Worm (Caenorhabditis elegans) whole organism, L1 larva: ENCODE results near the gene F46C5.9.
A peak's percentile ranks its signal among the peaks of the same experiment; 100 is the strongest.

Experiments
- C04F5.9 ChIP-seq: sonication (generic microtip); optimal IDR thresholded peaks from 2 replicates; lab custom pipeline; 2016; ENCODE audit warnings: missing genetic modification characterization, missing compliant biosample characterization
- C16A3.4 ChIP-seq: fragments of 150-350 bp; optimal IDR thresholded peaks from 2 replicates; lab custom pipeline; 2014; ENCODE audit warnings: missing biosample characterization, missing genetic modification characterization
- C34B4.2 ChIP-seq: sonication (generic microtip); optimal IDR thresholded peaks from 2 replicates; lab custom pipeline; 2017; ENCODE audit warnings: mild to moderate bottlenecking, missing genetic modification characterization, missing compliant biosample characterization
- F16B12.6 ChIP-seq: fragments of 150-350 bp; optimal IDR thresholded peaks from 2 replicates; lab custom pipeline; 2014; ENCODE audit warnings: missing biosample characterization, missing genetic modification characterization
- aha-1 ChIP-seq: fragments of 150-350 bp; optimal IDR thresholded peaks from 2 replicates; lab custom pipeline; 2014; ENCODE audit warnings: missing biosample characterization, missing genetic modification characterization
- ceh-90 ChIP-seq: sonication (generic microtip); optimal IDR thresholded peaks from 2 replicates; lab custom pipeline; 2016; ENCODE audit warnings: missing genetic modification characterization, missing compliant biosample characterization
- efl-1 ChIP-seq, 4 experiments: fragments of 150-350 bp; optimal IDR thresholded peaks in 3 of 4; peaks in 1 of 4; 1 replicate in 1 of 4; 2 replicates in 3 of 4; lab custom pipeline; 2014; ENCODE audit warnings: missing biosample characterization in 2 of 4, missing genetic modification characterization in 2 of 4, missing genetic modification reagents in 2 of 4
- efl-3 ChIP-seq: fragments of 200-800 bp; sonication (Bioruptor generic); optimal IDR thresholded peaks from 2 replicates; lab custom pipeline; 2018; ENCODE audit warnings: mild to moderate bottlenecking, missing genetic modification characterization, missing compliant biosample characterization
- egl-13 ChIP-seq: sonication (generic microtip); optimal IDR thresholded peaks from 2 replicates; lab custom pipeline; 2016; ENCODE audit warnings: missing genotype, missing genetic modification reagents, missing genetic modification characterization, missing compliant biosample characterization
- elt-3 ChIP-seq, 6 experiments: fragments of 150-350 bp in 1 of 6; sonication (generic microtip); optimal IDR thresholded peaks; 2 replicates each; lab custom pipeline; 2017 to 2018; ENCODE audit warnings: missing biosample characterization in 6 of 6, missing genetic modification characterization in 6 of 6, inconsistent platforms in 1 of 6
- ets-5 ChIP-seq: fragments of 200-800 bp; sonication (Bioruptor generic); IDR thresholded peaks from 2 replicates; pipeline ENCODE4 v1.3.6; 2022; ENCODE audit warnings: missing genetic modification characterization, missing compliant biosample characterization
- fkh-10 ChIP-seq: sonication (generic microtip); optimal IDR thresholded peaks from 2 replicates; lab custom pipeline; 2017; ENCODE audit warnings: missing biosample characterization, missing genetic modification reagents, missing genetic modification characterization
- fkh-8 ChIP-seq: sonication (generic microtip); optimal IDR thresholded peaks from 2 replicates; lab custom pipeline; 2016; ENCODE audit warnings: mild to moderate bottlenecking, missing genetic modification characterization, missing compliant biosample characterization
- fos-1 ChIP-seq: fragments of 150-350 bp; optimal IDR thresholded peaks from 2 replicates; lab custom pipeline; 2014; ENCODE audit warnings: missing biosample characterization, missing genetic modification characterization
- grh-1 ChIP-seq: fragments of 200-800 bp; sonication (Bioruptor generic); IDR thresholded peaks from 2 replicates; pipeline ENCODE4 v1.3.6; 2022; ENCODE audit warnings: missing genetic modification reagents, missing genetic modification characterization, missing compliant biosample characterization
- irx-1 ChIP-seq: sonication (generic microtip); optimal IDR thresholded peaks from 2 replicates; lab custom pipeline; 2016; ENCODE audit warnings: missing genetic modification characterization, missing compliant biosample characterization
- lin-13 ChIP-seq: fragments of 150-350 bp; optimal IDR thresholded peaks from 2 replicates; lab custom pipeline; 2014; ENCODE audit warnings: missing biosample characterization, missing genetic modification reagents, missing genetic modification characterization
- lin-14 ChIP-seq: fragments of 200-800 bp; sonication (Bioruptor generic); optimal IDR thresholded peaks from 2 replicates; lab custom pipeline; 2018; ENCODE audit warnings: mild to moderate bottlenecking, missing genetic modification characterization, moderate library complexity, missing compliant biosample characterization
- lin-35 ChIP-seq, 2 experiments: fragments of 150-350 bp; optimal IDR thresholded peaks; 2 replicates each; lab custom pipeline; 2014; ENCODE audit warnings: missing biosample characterization in 2 of 2, missing genetic modification characterization in 2 of 2, missing genetic modification reagents in 2 of 2
- lir-3 ChIP-seq: sonication (generic microtip); optimal IDR thresholded peaks from 2 replicates; lab custom pipeline; 2016; ENCODE audit warnings: mild to moderate bottlenecking, missing genetic modification characterization, moderate library complexity, missing compliant biosample characterization; ENCODE audit not compliant: poor library complexity
- lsy-2 ChIP-seq, 2 experiments: fragments of 150-350 bp; optimal IDR thresholded peaks; 2 replicates each; lab custom pipeline; 2014; ENCODE audit warnings: missing biosample characterization in 2 of 2, missing genetic modification characterization in 2 of 2
- mab-9 ChIP-seq: fragments of 200-800 bp; sonication (Bioruptor generic); IDR thresholded peaks from 2 replicates; pipeline ENCODE4 v1.3.6; 2022; ENCODE audit warnings: missing genetic modification reagents, missing genetic modification characterization, missing compliant biosample characterization
- mef-2 ChIP-seq: fragments of 150-350 bp; optimal IDR thresholded peaks from 2 replicates; lab custom pipeline; 2014; ENCODE audit warnings: missing biosample characterization, missing genetic modification characterization
- mep-1 ChIP-seq: fragments of 150-350 bp; optimal IDR thresholded peaks from 2 replicates; lab custom pipeline; 2014; ENCODE audit warnings: missing biosample characterization, missing genetic modification characterization
- nhr-11 ChIP-seq: fragments of 150-350 bp; optimal IDR thresholded peaks from 2 replicates; lab custom pipeline; 2014; ENCODE audit warnings: missing biosample characterization, missing genetic modification characterization
- nhr-19 ChIP-seq: fragments of 200-800 bp; sonication (Bioruptor generic); conservative IDR thresholded peaks from 2 replicates; pipeline ENCODE4 v1.3.6; 2022; ENCODE audit warnings: missing genetic modification characterization, missing compliant biosample characterization
- nhr-28 ChIP-seq: fragments of 150-350 bp; optimal IDR thresholded peaks from 2 replicates; lab custom pipeline; 2014; ENCODE audit warnings: missing biosample characterization, missing genetic modification characterization
- nhr-76 ChIP-seq: sonication (generic microtip); optimal IDR thresholded peaks from 2 replicates; lab custom pipeline; 2017; ENCODE audit warnings: missing biosample characterization, missing genetic modification characterization
- pag-3 ChIP-seq: sonication (generic microtip); optimal IDR thresholded peaks from 2 replicates; lab custom pipeline; 2017; ENCODE audit warnings: missing genetic modification characterization, mild to moderate bottlenecking, missing compliant biosample characterization, antibody characterized with exemption, borderline replicate concordance; ENCODE audit not compliant: insufficient read depth
- pqm-1 ChIP-seq: sonication (generic microtip); optimal IDR thresholded peaks from 3 replicates; lab custom pipeline; 2017; ENCODE audit warnings: missing biosample characterization, missing genetic modification characterization
- skn-1 ChIP-seq: fragments of 150-350 bp; optimal IDR thresholded peaks from 2 replicates; lab custom pipeline; 2014; ENCODE audit warnings: missing biosample characterization, missing genetic modification characterization
- snpc-4 ChIP-seq: fragments of 150-350 bp; optimal IDR thresholded peaks from 2 replicates; lab custom pipeline; 2014; ENCODE audit warnings: missing biosample characterization, missing genetic modification characterization
- sptf-1 ChIP-seq: fragments of 150-350 bp; optimal IDR thresholded peaks from 2 replicates; lab custom pipeline; 2014; ENCODE audit warnings: missing biosample characterization, missing genetic modification characterization
- sup-37 ChIP-seq: fragments of 200-800 bp; sonication (Bioruptor generic); optimal IDR thresholded peaks from 2 replicates; lab custom pipeline; 2018; ENCODE audit warnings: mild to moderate bottlenecking, missing genetic modification characterization, missing compliant biosample characterization
- tbx-2 ChIP-seq: sonication (generic microtip); optimal IDR thresholded peaks from 2 replicates; lab custom pipeline; 2016; ENCODE audit warnings: missing genetic modification characterization, missing compliant biosample characterization
- unc-130 ChIP-seq: fragments of 150-350 bp; optimal IDR thresholded peaks from 2 replicates; lab custom pipeline; 2017; ENCODE audit warnings: missing biosample characterization, missing genetic modification characterization, inconsistent platforms
- vab-15 ChIP-seq: sonication (generic microtip); optimal IDR thresholded peaks from 2 replicates; lab custom pipeline; 2017; ENCODE audit warnings: missing genotype, mild to moderate bottlenecking, missing genetic modification characterization, missing compliant biosample characterization

The F46C5.9 gene

ce11 chrII:8811825-8812224 lies 1.3 kb upstream of the F46C5.9 start:
- peak; percentile 9 for TF ChIP-seq lin-13 (GFP tag; lab: Kevin White, UChicago)
- 0 out of 2 replicates have a peak, but pooled peaks have one; percentile 35 for TF ChIP-seq nhr-19
- TF ChIP-seq mef-2 (tag; lab: Kevin White, UChicago) = no peak
- no peak for TF ChIP-seq lir-3
- TF ChIP-seq elt-3 (tag; optimal IDR thresholded peaks at IDR 0.05; lab: Kevin White, UChicago) = peak in 1 of 6 experiments; percentile 42
- no peak for TF ChIP-seq snpc-4 (tag; lab: Kevin White, UChicago)

- TF ChIP-seq C16A3.4 (tag; lab: Kevin White, UChicago) (no peak), efl-1 (optimal IDR thresholded peaks at IDR 0.05; lab: Kevin White, UChicago) (no peak), efl-1 (GFP tag; optimal IDR thresholded peaks at IDR 0.05 in 1 of 2; lab: Kevin White, UChicago) (no peak), efl-3 (no peak), nhr-19 (no peak), mab-9 (GFP tag; lab: Robert Waterston, UW) (no peak), lin-14 (GFP tag; lab: Kevin White, UChicago) (no peak), ets-5 (no peak), lin-35 (GFP tag; optimal IDR thresholded peaks at IDR 0.05; lab: Kevin White, UChicago) (no peak), nhr-76 (tag; lab: Kevin White, UChicago) (no peak), skn-1 (tag; lab: Kevin White, UChicago) (no peak), F16B12.6 (tag; lab: Kevin White, UChicago) (no peak), tbx-2 (tag; lab: Kevin White, UChicago) (no peak), egl-13 (tag; lab: Kevin White, UChicago) (no peak), aha-1 (tag; lab: Kevin White, UChicago) (no peak), sptf-1 (tag; lab: Kevin White, UChicago) (no peak), vab-15 (tag; lab: Kevin White, UChicago) (no peak), grh-1 (GFP tag; lab: Robert Waterston, UW) (no peak)
Observed at ce11 chrII:8808482-8808881, 2.0 kb downstream of the F46C5.9 start, which contains the start of gene F07H5.10. F07H5.10 (minus strand) TSS chrII:8808582.

DNA sequence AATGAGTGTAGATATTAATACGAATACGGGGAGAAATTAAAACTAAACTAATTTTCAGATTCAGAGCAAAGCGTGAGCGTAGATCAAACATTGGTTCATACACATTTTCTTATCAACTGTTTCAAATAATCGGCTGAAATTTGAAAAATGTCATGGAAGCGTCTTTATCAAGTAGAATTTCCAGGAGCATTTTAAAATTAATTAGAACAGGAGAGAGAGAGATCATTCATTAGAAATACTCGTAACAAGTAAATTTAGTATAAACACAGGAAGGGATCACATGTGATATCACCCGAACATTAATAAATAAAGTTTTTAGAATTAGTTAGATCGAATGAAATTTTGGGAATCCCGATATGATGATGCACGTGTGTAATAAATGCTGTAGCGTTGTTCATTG lies 3.6 kb downstream of the F46C5.9 start, which contains the start of gene pho-13:
Gene pho-13 (minus strand): TSS at position 101 of the 400 bp plus-strand sequence.
- TF ChIP-seq lin-13 (GFP tag; lab: Kevin White, UChicago) (no peak), lsy-2 (tag; optimal IDR thresholded peaks at IDR 0.05; lab: Kevin White, UChicago) (no peak), ceh-90 (tag; lab: Kevin White, UChicago) (no peak), C34B4.2 (tag; lab: Kevin White, UChicago) (no peak), irx-1 (tag; lab: Kevin White, UChicago) (no peak), C04F5.9 (tag; lab: Kevin White, UChicago) (no peak), ets-5 (no peak), nhr-28 (tag; lab: Kevin White, UChicago) (no peak), pqm-1 (tag; lab: Kevin White, UChicago) (no peak), mep-1 (tag; lab: Kevin White, UChicago) (no peak), nhr-11 (no peak), fkh-8 (tag; lab: Kevin White, UChicago) (no peak), fos-1 (tag; lab: Kevin White, UChicago) (no peak), fkh-10 (GFP tag; lab: Kevin White, UChicago) (no peak), C16A3.4 (tag; lab: Kevin White, UChicago) (no peak), F16B12.6 (tag; lab: Kevin White, UChicago) (no peak), lin-14 (GFP tag; lab: Kevin White, UChicago) (no peak), pag-3 (tag; lab: Kevin White, UChicago) (no peak)

ce11 chrII:8800830-8801229 lies 9.7 kb downstream of the F46C5.9 start, which contains the start of gene appg-2:
appg-2 (plus strand) TSS chrII:8801130.
- TF ChIP-seq sup-37 (GFP tag; lab: Kevin White, UChicago) (no peak), efl-1 (optimal IDR thresholded peaks at IDR 0.05; lab: Kevin White, UChicago) (no peak), efl-1 (GFP tag; optimal IDR thresholded peaks at IDR 0.05 in 1 of 2; lab: Kevin White, UChicago) (peak in 1 of 2 experiments; percentile 18), fkh-8 (tag; lab: Kevin White, UChicago) (no peak), unc-130 (no peak), elt-3 (tag; optimal IDR thresholded peaks at IDR 0.05; lab: Kevin White, UChicago) (no peak), irx-1 (tag; lab: Kevin White, UChicago) (no peak)
